Worm (Caenorhabditis elegans): ENCODE data around the gene T02G5.14.
A peak's percentile ranks its signal among the peaks of the same experiment; 100 is the strongest.

T02G5.14 gene

ce11 chrII:7072590-7073536 is 11.3 kb upstream of the T02G5.14 start (continued):
- TF ChIP-seq hif-1 (tag; optimal IDR thresholded peaks at IDR 0.05), result peak in 1 of 2 experiments; percentile 72
- TF ChIP-seq nhr-42 (GFP tag; IDR thresholded peaks at IDR 0.05), result no peak
- TF ChIP-seq unc-39 (tag; optimal IDR thresholded peaks at IDR 0.05), result no peak
- TF ChIP-seq ceh-62 (tag; optimal IDR thresholded peaks at IDR 0.05), result no peak
- TF ChIP-seq T26A8.4 (GFP tag; IDR thresholded peaks at IDR 0.05), result no peak
- no peak for TF ChIP-seq nhr-102 (tag; optimal IDR thresholded peaks at IDR 0.05)
- TF ChIP-seq lin-39 (tag; optimal IDR thresholded peaks at IDR 0.05), result no peak
- TF ChIP-seq lin-29 (GFP tag; IDR thresholded peaks at IDR 0.05), result no peak
- TF ChIP-seq Y105C5A.15 (GFP tag; IDR thresholded peaks at IDR 0.05), result no peak
- peak; percentile 57 for TF ChIP-seq mep-1 (tag; optimal IDR thresholded peaks at IDR 0.05)
- no peak for TF ChIP-seq Y5F2A.4 (GFP tag; optimal IDR thresholded peaks at IDR 0.05)
- no peak for TF ChIP-seq Y75B8A.6 (GFP tag; IDR thresholded peaks at IDR 0.05)
- TF ChIP-seq daf-8 (GFP tag; IDR thresholded peaks at IDR 0.05), result no peak
- TF ChIP-seq tag-97 (GFP tag; IDR thresholded peaks at IDR 0.05), result no peak
- TF ChIP-seq mes-2 (tag; optimal IDR thresholded peaks at IDR 0.05; ENCODE audit: poor library complexity, severe bottlenecking), result peak; percentile 77
- TF ChIP-seq lir-3 (tag; optimal IDR thresholded peaks at IDR 0.05), result no peak
- no peak for TF ChIP-seq dmd-9 (GFP tag; IDR thresholded peaks at IDR 0.05)
- no peak for TF ChIP-seq nhr-76 (tag; optimal IDR thresholded peaks at IDR 0.05)
- peak; percentile 98 for TF ChIP-seq nhr-11 (tag; optimal IDR thresholded peaks at IDR 0.05)
- no peak for TF ChIP-seq saeg-2 (GFP tag; IDR thresholded peaks at IDR 0.05)
- no peak for TF ChIP-seq R02D3.7 (tag; optimal IDR thresholded peaks at IDR 0.05)
- no peak for TF ChIP-seq ceh-44 (GFP tag; IDR thresholded peaks at IDR 0.05)
- TF ChIP-seq madf-9 (GFP tag; conservative IDR thresholded peaks at IDR 0.05), result no peak
- peak; percentile 73 for TF ChIP-seq hlh-30 (tag; optimal IDR thresholded peaks at IDR 0.05; ENCODE audit: insufficient read depth)
- no peak for TF ChIP-seq aly-2 (tag; optimal IDR thresholded peaks at IDR 0.05)
- no peak for TF ChIP-seq ZK546.5 (tag; optimal IDR thresholded peaks at IDR 0.05)
- no peak for TF ChIP-seq aha-1 (tag)
- TF ChIP-seq lin-1 (GFP tag; IDR thresholded peaks at IDR 0.05), result peak; percentile 68; the same call in 1 of the 2 replicates
- TF ChIP-seq hlh-11 (tag; optimal IDR thresholded peaks at IDR 0.05), result peak; percentile 78
- no peak for TF ChIP-seq zip-2 (tag; optimal IDR thresholded peaks at IDR 0.05)
- TF ChIP-seq F26F4.8 (GFP tag; conservative IDR thresholded peaks at IDR 0.05), result no peak
- TF ChIP-seq egl-43 (GFP tag; IDR thresholded peaks at IDR 0.05), result no peak
- no peak for TF ChIP-seq cey-2 (tag; optimal IDR thresholded peaks at IDR 0.05; ENCODE audit: borderline replicate concordance, insufficient read depth)
- no peak for TF ChIP-seq snpc-4 (tag; optimal IDR thresholded peaks at IDR 0.05)
- TF ChIP-seq ceh-20 (GFP tag; IDR thresholded peaks at IDR 0.05), result peak; percentile 53; the same call in 1 of the 2 replicates
- TF ChIP-seq ceh-28 (tag; optimal IDR thresholded peaks at IDR 0.05), result no peak
- no peak for TF ChIP-seq unc-62 (GFP tag; optimal IDR thresholded peaks at IDR 0.05 in 1 of 2)
- TF ChIP-seq unc-62 (tag; optimal IDR thresholded peaks at IDR 0.05), result no peak
- TF ChIP-seq mxl-3 (GFP tag; optimal IDR thresholded peaks at IDR 0.05), result peak; percentile 43
- peak; percentile 11 for TF ChIP-seq unc-130 (GFP tag; optimal IDR thresholded peaks at IDR 0.05)
- peak; percentile 72 for TF ChIP-seq T20F7.1 (GFP tag; optimal IDR thresholded peaks at IDR 0.05)
- TF ChIP-seq D1046.2 (GFP tag; IDR thresholded peaks at IDR 0.05), result no peak
- no peak for TF ChIP-seq Y48G9A.11 (GFP tag; IDR thresholded peaks at IDR 0.05)
- TF ChIP-seq ceh-82 (tag; optimal IDR thresholded peaks at IDR 0.05), result no peak
- TF ChIP-seq nhr-41 (GFP tag; IDR thresholded peaks at IDR 0.05), result no peak
- no peak for TF ChIP-seq ztf-11 (tag; optimal IDR thresholded peaks at IDR 0.05)
- TF ChIP-seq pha-4 (GFP tag; IDR thresholded peaks at IDR 0.05), result no peak
- peak; percentile 35 for TF ChIP-seq pha-4 (tag; optimal IDR thresholded peaks at IDR 0.05)
- peak; percentile 80 for TF ChIP-seq dve-1 (tag; optimal IDR thresholded peaks at IDR 0.05; ENCODE audit: insufficient read depth)
- no peak for TF ChIP-seq ceh-32 (tag; optimal IDR thresholded peaks at IDR 0.05; ENCODE audit: poor library complexity)
